Fruit fly (Drosophila melanogaster) whole organism: ENCODE measurements around the gene SuUR.

Experiments
- CG8478 ChIP-seq: fragments of >200 bp; optimal IDR thresholded peaks from 2 replicates; lab custom pipeline; 2018; ENCODE audit warnings: inconsistent platforms
- Dll ChIP-seq: fragments of >200 bp; optimal IDR thresholded peaks from 2 replicates; lab custom pipeline; 2017
- EcR ChIP-seq, 2 experiments: fragments of >200 bp; optimal IDR thresholded peaks; 2 replicates each; lab custom pipeline; 2017; ENCODE audit warnings: missing biosample characterization in 2 of 2, missing genetic modification characterization in 2 of 2, missing genetic modification reagents in 2 of 2
- pan ChIP-seq: fragments of >200 bp; optimal IDR thresholded peaks from 2 replicates; lab custom pipeline; 2017
- psq ChIP-seq: fragments of >200 bp; optimal IDR thresholded peaks from 2 replicates; lab custom pipeline; 2017
- usp ChIP-seq: fragments of >200 bp; optimal IDR thresholded peaks from 2 replicates; lab custom pipeline; 2017; ENCODE audit warnings: missing biosample characterization, missing genetic modification characterization, mixed read lengths

SuUR gene

dm6 chr3L:11047877-11048276 is 16.9 kb upstream of the SuUR start:
- no peak for TF ChIP-seq psq (lab: Kevin White, UChicago)
- no peak for TF ChIP-seq EcR (GFP tag; optimal IDR thresholded peaks at IDR 0.05; lab: Kevin White, UChicago)
- TF ChIP-seq pan (lab: Kevin White, UChicago): no peak
- TF ChIP-seq usp (GFP tag; lab: Kevin White, UChicago): no peak
- no peak for TF ChIP-seq CG8478
- TF ChIP-seq Dll (lab: Kevin White, UChicago): no peak

- TF ChIP-seq pan (lab: Kevin White, UChicago): no peak
- no peak for TF ChIP-seq psq (lab: Kevin White, UChicago)
- TF ChIP-seq EcR (GFP tag; optimal IDR thresholded peaks at IDR 0.05; lab: Kevin White, UChicago): no peak
- TF ChIP-seq Dll (lab: Kevin White, UChicago): no peak
- no peak for TF ChIP-seq CG8478
- no peak for TF ChIP-seq usp (GFP tag; lab: Kevin White, UChicago)
These were observed 15.4 kb upstream of the SuUR start for dm6 chr3L:11049414-11049813.

- no peak for TF ChIP-seq EcR (GFP tag; optimal IDR thresholded peaks at IDR 0.05; lab: Kevin White, UChicago)
- TF ChIP-seq Dll (lab: Kevin White, UChicago): no peak
- no peak for TF ChIP-seq CG8478
- TF ChIP-seq pan (lab: Kevin White, UChicago): no peak
- no peak for TF ChIP-seq psq (lab: Kevin White, UChicago)
- TF ChIP-seq usp (GFP tag; lab: Kevin White, UChicago): no peak
These were observed 13.5 kb upstream of the SuUR start, which contains the start of gene CG43693 for dm6 chr3L:11051271-11051670. TSS of gene CG43693 (minus strand) at chr3L:11051371.

dm6 chr3L:11052760-11053259 is 12.0 kb upstream of the SuUR start:
- TF ChIP-seq psq (lab: Kevin White, UChicago) (no peak), EcR (GFP tag; optimal IDR thresholded peaks at IDR 0.05; lab: Kevin White, UChicago) (no peak), Dll (lab: Kevin White, UChicago) (no peak), usp (GFP tag; lab: Kevin White, UChicago) (no peak)

- no peak for TF ChIP-seq usp (GFP tag; lab: Kevin White, UChicago)
- no peak for TF ChIP-seq EcR (GFP tag; optimal IDR thresholded peaks at IDR 0.05; lab: Kevin White, UChicago)
- no peak for TF ChIP-seq pan (lab: Kevin White, UChicago)
- no peak for TF ChIP-seq psq (lab: Kevin White, UChicago)
- no peak for TF ChIP-seq CG8478
- TF ChIP-seq Dll (lab: Kevin White, UChicago): no peak
These were observed 10.9 kb upstream of the SuUR start, which contains the start of gene CG7888 for dm6 chr3L:11053843-11054242. TSS of gene CG7888 (plus strand) at chr3L:11054035.

- TF ChIP-seq usp (GFP tag; lab: Kevin White, UChicago) (no peak), pan (lab: Kevin White, UChicago) (peak; percentile 87), EcR (GFP tag; optimal IDR thresholded peaks at IDR 0.05; lab: Kevin White, UChicago) (no peak)
These were observed 3.6 kb upstream of the SuUR start, which contains the start of the genes CG6321 and Blos2 for dm6 chr3L:11061200-11061599. TSS of gene CG6321 (minus strand) at chr3L:11061224. TSS of gene Blos2 (plus strand) at chr3L:11061571.

dm6 chr3L:11062441-11062840 is 2.4 kb upstream of the SuUR start, which contains the start of gene CG32069:
TSS of gene CG32069 (minus strand) at chr3L:11062614.
- TF ChIP-seq EcR (GFP tag; optimal IDR thresholded peaks at IDR 0.05; lab: Kevin White, UChicago): no peak
- TF ChIP-seq CG8478: no peak
- TF ChIP-seq psq (lab: Kevin White, UChicago): no peak
- no peak for TF ChIP-seq Dll (lab: Kevin White, UChicago)
- no peak for TF ChIP-seq pan (lab: Kevin White, UChicago)

dm6 chr3L:11065850-11066249 is 1.1 kb downstream of the SuUR start:
- no peak for TF ChIP-seq psq (lab: Kevin White, UChicago)
- TF ChIP-seq pan (lab: Kevin White, UChicago): no peak
- TF ChIP-seq EcR (GFP tag; optimal IDR thresholded peaks at IDR 0.05; lab: Kevin White, UChicago): no peak
- TF ChIP-seq usp (GFP tag; lab: Kevin White, UChicago): no peak
- no peak for TF ChIP-seq CG8478
- no peak for TF ChIP-seq Dll (lab: Kevin White, UChicago)

dm6 chr3L:11069764-11070163 is 5.0 kb downstream of the SuUR start, which contains the start of gene CG6310:
TSS of gene CG6310 (minus strand) at chr3L:11069864.
- TF ChIP-seq psq (lab: Kevin White, UChicago) (no peak), CG8478 (no peak), pan (lab: Kevin White, UChicago) (no peak), EcR (GFP tag; optimal IDR thresholded peaks at IDR 0.05; lab: Kevin White, UChicago) (no peak)

- TF ChIP-seq EcR (GFP tag; optimal IDR thresholded peaks at IDR 0.05; lab: Kevin White, UChicago) (no peak), Dll (lab: Kevin White, UChicago) (no peak), CG8478 (no peak), psq (lab: Kevin White, UChicago) (no peak), pan (lab: Kevin White, UChicago) (no peak), usp (GFP tag; lab: Kevin White, UChicago) (no peak)
These were observed 5.6 kb downstream of the SuUR start, which contains the start of gene Mocs1 for dm6 chr3L:11070372-11070854. TSS of gene Mocs1 (plus strand) at chr3L:11070526.

- TF ChIP-seq Dll (lab: Kevin White, UChicago): no peak
- TF ChIP-seq usp (GFP tag; lab: Kevin White, UChicago): no peak
- TF ChIP-seq pan (lab: Kevin White, UChicago): no peak
- no peak for TF ChIP-seq psq (lab: Kevin White, UChicago)
- TF ChIP-seq CG8478: no peak
- no peak for TF ChIP-seq EcR (GFP tag; optimal IDR thresholded peaks at IDR 0.05; lab: Kevin White, UChicago)
These were observed 6.3 kb downstream of the SuUR start for dm6 chr3L:11071057-11071456.
